Worm (Caenorhabditis elegans) whole organism, young adult: ENCODE results near the gene nhr-138.

Experiments used
- B0019.2 ChIP-seq: fragments of 200-800 bp; sonication (Bioruptor generic); conservative IDR thresholded peaks from 2 replicates; pipeline ENCODE4 v1.3.6; 2022; ENCODE audit warnings: missing genetic modification reagents, missing genetic modification characterization, missing compliant biosample characterization
- B0336.3 ChIP-seq: fragments of 200-800 bp; sonication (Bioruptor generic); IDR thresholded peaks from 2 replicates; pipeline ENCODE4 v1.3.6; 2022; ENCODE audit warnings: missing genetic modification characterization, missing compliant biosample characterization
- D2030.7 ChIP-seq: fragments of 200-800 bp; sonication (Bioruptor generic); IDR thresholded peaks from 2 replicates; pipeline ENCODE4 v1.3.6; 2022; ENCODE audit warnings: missing genetic modification reagents, missing genetic modification characterization, missing compliant biosample characterization
- F10E7.11 ChIP-seq: sonication (generic microtip); optimal IDR thresholded peaks from 2 replicates; lab custom pipeline; 2017; ENCODE audit warnings: mild to moderate bottlenecking, missing genetic modification characterization, moderate library complexity, missing compliant biosample characterization
- F39B2.1 ChIP-seq: fragments of 200-800 bp; sonication (Bioruptor generic); IDR thresholded peaks from 2 replicates; pipeline ENCODE4 v1.3.6; 2022; ENCODE audit warnings: missing genetic modification reagents, missing genetic modification characterization, missing compliant biosample characterization
- F57A8.1 ChIP-seq: fragments of 200-800 bp; sonication (Bioruptor generic); optimal IDR thresholded peaks from 2 replicates; lab custom pipeline; 2018; ENCODE audit warnings: mild to moderate bottlenecking, missing genetic modification characterization, moderate library complexity, missing compliant biosample characterization
- F57C9.4 ChIP-seq: sonication (generic microtip); optimal IDR thresholded peaks from 2 replicates; lab custom pipeline; 2017; ENCODE audit warnings: mild to moderate bottlenecking, missing genetic modification characterization, missing compliant biosample characterization
- Y53G8AR.9 ChIP-seq: fragments of 200-800 bp; sonication (Bioruptor generic); conservative IDR thresholded peaks from 2 replicates; pipeline ENCODE4 v1.3.6; 2022; ENCODE audit warnings: missing genetic modification reagents, missing genetic modification characterization, missing compliant biosample characterization
- Y79H2A.3 ChIP-seq: fragments of 200-800 bp; sonication (Bioruptor generic); conservative IDR thresholded peaks from 2 replicates; pipeline ENCODE4 v1.3.6; 2022; ENCODE audit warnings: missing genetic modification reagents, missing genetic modification characterization, missing compliant biosample characterization
- akir-1 ChIP-seq: fragments of 200-800 bp; sonication (Bioruptor generic); optimal IDR thresholded peaks from 2 replicates; lab custom pipeline; 2018; ENCODE audit warnings: mild to moderate bottlenecking, missing genetic modification characterization, moderate library complexity, missing compliant biosample characterization
- athp-1 ChIP-seq: sonication (generic microtip); optimal IDR thresholded peaks from 2 replicates; lab custom pipeline; 2017; ENCODE audit warnings: mild to moderate bottlenecking, missing genetic modification characterization, missing compliant biosample characterization
- attf-5 ChIP-seq: fragments of 200-800 bp; sonication (Bioruptor generic); optimal IDR thresholded peaks from 2 replicates; lab custom pipeline; 2018; ENCODE audit warnings: mild to moderate bottlenecking, missing genetic modification characterization, missing compliant biosample characterization
- bed-1 ChIP-seq: fragments of 200-800 bp; sonication (Bioruptor generic); IDR thresholded peaks from 2 replicates; pipeline ENCODE4 v1.3.6; 2022; ENCODE audit warnings: missing genetic modification reagents, missing genetic modification characterization, missing compliant biosample characterization
- ceh-40 ChIP-seq: fragments of 200-800 bp; sonication (Bioruptor generic); IDR thresholded peaks from 2 replicates; pipeline ENCODE4 v1.3.6; 2022; ENCODE audit warnings: missing genetic modification characterization, missing compliant biosample characterization
- ceh-91 ChIP-seq: fragments of 200-800 bp; sonication (Bioruptor generic); IDR thresholded peaks from 2 replicates; pipeline ENCODE4 v1.3.6; 2022; ENCODE audit warnings: missing genetic modification reagents, missing genetic modification characterization, missing compliant biosample characterization
- dox-1 ChIP-seq: fragments of 200-800 bp; sonication (Bioruptor generic); IDR thresholded peaks from 2 replicates; pipeline ENCODE4 v1.3.6; 2022; ENCODE audit warnings: missing genetic modification reagents, missing genetic modification characterization, missing compliant biosample characterization
- hlh-12 ChIP-seq: sonication (generic microtip); optimal IDR thresholded peaks from 2 replicates; lab custom pipeline; 2016; ENCODE audit warnings: missing genetic modification characterization, missing compliant biosample characterization
- hlh-26 ChIP-seq: fragments of 200-800 bp; sonication (Bioruptor generic); conservative IDR thresholded peaks from 2 replicates; pipeline ENCODE4 v1.3.6; 2022; ENCODE audit warnings: missing genetic modification reagents, missing genetic modification characterization, missing compliant biosample characterization
- hmg-1.2 ChIP-seq: fragments of 200-800 bp; sonication (Bioruptor generic); IDR thresholded peaks from 2 replicates; pipeline ENCODE4 v1.3.6; 2022; ENCODE audit warnings: missing genetic modification reagents, missing genetic modification characterization, missing compliant biosample characterization
- hmg-20 ChIP-seq: fragments of 200-800 bp; sonication (Bioruptor generic); IDR thresholded peaks from 2 replicates; pipeline ENCODE4 v1.3.6; 2022; ENCODE audit warnings: missing genetic modification reagents, missing genetic modification characterization, missing compliant biosample characterization
- hsf-1 ChIP-seq: fragments of 200-800 bp; sonication (Bioruptor generic); IDR thresholded peaks from 2 replicates; pipeline ENCODE4 v1.3.6; 2022; ENCODE audit warnings: missing genetic modification reagents, missing genetic modification characterization, missing compliant biosample characterization
- lin-26 ChIP-seq: fragments of 200-800 bp; sonication (Bioruptor generic); IDR thresholded peaks from 2 replicates; pipeline ENCODE4 v1.3.6; 2022; ENCODE audit warnings: missing genetic modification reagents, missing genetic modification characterization, missing compliant biosample characterization
- lin-35 ChIP-seq, 3 experiments: fragments of 150-350 bp in 2 of 3; sonication (generic microtip) in 1 of 3; optimal IDR thresholded peaks; 2 replicates each; lab custom pipeline; 2014 to 2018; ENCODE audit warnings: missing biosample characterization in 3 of 3, missing genetic modification characterization in 3 of 3, missing genetic modification reagents in 3 of 3
- lin-40 ChIP-seq: sonication (generic microtip); optimal IDR thresholded peaks from 2 replicates; lab custom pipeline; 2016; ENCODE audit warnings: missing genetic modification characterization, mild to moderate bottlenecking, missing compliant biosample characterization, missing genotype, missing genetic modification reagents
- madf-10 ChIP-seq: sonication (generic microtip); optimal IDR thresholded peaks from 2 replicates; lab custom pipeline; 2016; ENCODE audit warnings: mild to moderate bottlenecking, missing genetic modification characterization, missing compliant biosample characterization
- madf-3 ChIP-seq: fragments of 200-800 bp; sonication (Bioruptor generic); IDR thresholded peaks from 2 replicates; pipeline ENCODE4 v1.3.6; 2022; ENCODE audit warnings: missing genetic modification reagents, missing genetic modification characterization, missing compliant biosample characterization
- madf-8 ChIP-seq: fragments of 200-800 bp; sonication (Bioruptor generic); conservative IDR thresholded peaks from 2 replicates; pipeline ENCODE4 v1.3.6; 2022; ENCODE audit warnings: missing genetic modification reagents, missing genetic modification characterization, missing compliant biosample characterization
- mel-28 ChIP-seq: sonication (generic microtip); optimal IDR thresholded peaks from 2 replicates; lab custom pipeline; 2016; ENCODE audit warnings: borderline replicate concordance, mild to moderate bottlenecking, missing genetic modification characterization, missing compliant biosample characterization
- nhr-120 ChIP-seq: fragments of 200-800 bp; sonication (Bioruptor generic); IDR thresholded peaks from 2 replicates; pipeline ENCODE4 v1.3.6; 2022; ENCODE audit warnings: missing genetic modification characterization, missing compliant biosample characterization
- nhr-80 ChIP-seq: sonication (generic microtip); optimal IDR thresholded peaks from 2 replicates; lab custom pipeline; 2016; ENCODE audit warnings: missing genetic modification characterization, missing compliant biosample characterization
- nhr-90 ChIP-seq: sonication (generic microtip); optimal IDR thresholded peaks from 2 replicates; lab custom pipeline; 2016; ENCODE audit warnings: missing genotype, mild to moderate bottlenecking, missing genetic modification characterization, missing compliant biosample characterization
- sdz-38 ChIP-seq: sonication (generic microtip); optimal IDR thresholded peaks from 2 replicates; lab custom pipeline; 2016; ENCODE audit warnings: missing genotype, missing genetic modification characterization, missing compliant biosample characterization
- snpc-1.1 ChIP-seq: sonication (generic microtip); optimal IDR thresholded peaks from 2 replicates; lab custom pipeline; 2017; ENCODE audit warnings: missing genetic modification characterization, mild to moderate bottlenecking, missing compliant biosample characterization, antibody characterized with exemption, moderate library complexity, missing genotype, missing genetic modification reagents; ENCODE audit not compliant: insufficient read depth
- snpc-1.3 ChIP-seq: sonication (generic microtip); optimal IDR thresholded peaks from 2 replicates; lab custom pipeline; 2017; ENCODE audit warnings: missing genetic modification characterization, mild to moderate bottlenecking, missing compliant biosample characterization, antibody characterized with exemption, moderate library complexity, missing genotype, missing genetic modification reagents; ENCODE audit not compliant: insufficient read depth
- sptf-2 ChIP-seq: fragments of 200-800 bp; sonication (Bioruptor generic); optimal IDR thresholded peaks from 2 replicates; lab custom pipeline; 2018; ENCODE audit warnings: mild to moderate bottlenecking, missing genetic modification characterization, missing compliant biosample characterization
- tbx-9 ChIP-seq: sonication (generic microtip); optimal IDR thresholded peaks from 2 replicates; lab custom pipeline; 2016; ENCODE audit warnings: borderline replicate concordance, missing genetic modification characterization, inconsistent platforms, missing compliant biosample characterization
- tlf-1 ChIP-seq: fragments of 200-800 bp; sonication (Bioruptor generic); optimal IDR thresholded peaks from 2 replicates; lab custom pipeline; 2018; ENCODE audit warnings: mild to moderate bottlenecking, missing genetic modification characterization, missing compliant biosample characterization
- unc-62 ChIP-seq: fragments of 150-350 bp; optimal IDR thresholded peaks from 2 replicates; lab custom pipeline; 2014; ENCODE audit warnings: missing biosample characterization, missing genetic modification reagents, missing genetic modification characterization
- xnd-1 ChIP-seq: sonication (generic microtip); optimal IDR thresholded peaks from 2 replicates; lab custom pipeline; 2016; ENCODE audit warnings: missing genotype, missing genetic modification reagents, missing genetic modification characterization, missing compliant biosample characterization
- zim-3 ChIP-seq: sonication (generic microtip); optimal IDR thresholded peaks from 2 replicates; lab custom pipeline; 2017; ENCODE audit warnings: mild to moderate bottlenecking, missing genetic modification characterization, moderate library complexity, missing compliant biosample characterization
- ztf-18 ChIP-seq: sonication (generic microtip); optimal IDR thresholded peaks from 2 replicates; lab custom pipeline; 2016; ENCODE audit warnings: missing genotype, mild to moderate bottlenecking, missing genetic modification characterization, missing compliant biosample characterization
- ztf-22 ChIP-seq: fragments of 200-800 bp; sonication (Bioruptor generic); optimal IDR thresholded peaks from 2 replicates; lab custom pipeline; 2018; ENCODE audit warnings: mild to moderate bottlenecking, missing genetic modification characterization, moderate library complexity, missing compliant biosample characterization
- ztf-25 ChIP-seq: fragments of 200-800 bp; sonication (Bioruptor generic); IDR thresholded peaks from 2 replicates; pipeline ENCODE4 v1.3.6; 2022; ENCODE audit warnings: missing genetic modification reagents, missing genetic modification characterization, missing compliant biosample characterization

nhr-138 gene

ce11 chrIV:9737204-9737790 is 12.2 kb downstream of the nhr-138 start, which contains the start of gene cka-1:
Gene cka-1, minus strand, starts transcription at chrIV:9737621.
- TF ChIP-seq B0019.2 (GFP tag; lab: Robert Waterston, UW) (no peak), sdz-38 (no peak), hmg-1.2 (GFP tag; lab: Robert Waterston, UW) (peak; percentile 46; the same call in 1 of the 2 replicates), ztf-25 (GFP tag; lab: Robert Waterston, UW) (no peak), ceh-40 (GFP tag; lab: Robert Waterston, UW) (no peak), nhr-80 (tag; lab: Kevin White, UChicago) (peak; percentile 51), snpc-1.3 (tag; lab: Kevin White, UChicago) (no peak), attf-5 (GFP tag; lab: Kevin White, UChicago) (peak; percentile 2), nhr-90 (tag; lab: Kevin White, UChicago) (no peak), dox-1 (GFP tag; lab: Robert Waterston, UW) (no peak), akir-1 (GFP tag; lab: Kevin White, UChicago) (no peak)

ce11 chrIV:9738194-9738593 is 13.1 kb downstream of the nhr-138 start, which contains the start of gene C28D4.10:
Gene C28D4.10, plus strand, starts transcription at chrIV:9738494.
- TF ChIP-seq lin-40 (tag; lab: Kevin White, UChicago) (no peak), zim-3 (tag; lab: Kevin White, UChicago) (no peak), madf-10 (tag; lab: Kevin White, UChicago) (no peak), bed-1 (GFP tag; lab: Robert Waterston, UW) (no peak), ceh-40 (GFP tag; lab: Robert Waterston, UW) (no peak), F57A8.1 (GFP tag; lab: Kevin White, UChicago) (no peak)

ce11 chrIV:9739001-9739400 is 13.9 kb downstream of the nhr-138 start:
- TF ChIP-seq hlh-26 (GFP tag; lab: Robert Waterston, UW) (no peak), ztf-22 (GFP tag; lab: Kevin White, UChicago) (no peak), B0336.3 (GFP tag; lab: Robert Waterston, UW) (peak; percentile 93), lin-35 (GFP tag; optimal IDR thresholded peaks at IDR 0.05; lab: Kevin White, UChicago) (no peak), mel-28 (tag; lab: Kevin White, UChicago) (no peak), ztf-18 (tag; lab: Kevin White, UChicago) (no peak), akir-1 (GFP tag; lab: Kevin White, UChicago) (no peak), F10E7.11 (tag; lab: Kevin White, UChicago) (no peak), hmg-20 (GFP tag; lab: Robert Waterston, UW) (no peak; the same call in 1 of the 2 replicates), ceh-91 (GFP tag; lab: Robert Waterston, UW) (no peak), lin-26 (GFP tag; lab: Robert Waterston, UW) (no peak; the same call in 1 of the 2 replicates), tbx-9 (tag; lab: Kevin White, UChicago) (peak; percentile 48), snpc-1.1 (no peak), F57C9.4 (tag; lab: Kevin White, UChicago) (no peak), unc-62 (no peak), xnd-1 (tag; lab: Kevin White, UChicago) (peak; percentile 43), hsf-1 (peak; percentile 66; the same call in 1 of the 2 replicates), F39B2.1 (GFP tag; lab: Robert Waterston, UW) (0 out of 2 replicates have a peak, but pooled peaks have one; percentile 34), nhr-90 (tag; lab: Kevin White, UChicago) (no peak), sptf-2 (GFP tag; lab: Kevin White, UChicago) (no peak), madf-8 (GFP tag; lab: Robert Waterston, UW) (no peak), athp-1 (tag; lab: Kevin White, UChicago) (no peak), hlh-12 (tag; lab: Kevin White, UChicago) (no peak), tlf-1 (GFP tag; lab: Kevin White, UChicago) (peak; percentile 59), madf-3 (peak; percentile 5; the same call in 1 of the 2 replicates), D2030.7 (GFP tag; lab: Robert Waterston, UW) (peak; percentile 45), Y53G8AR.9 (GFP tag; lab: Robert Waterston, UW) (0 out of 2 replicates have a peak, but pooled peaks have one; percentile 65), nhr-120 (GFP tag; lab: Robert Waterston, UW) (no peak), snpc-1.3 (tag; lab: Kevin White, UChicago) (no peak), Y79H2A.3 (GFP tag; lab: Robert Waterston, UW) (0 out of 2 replicates have a peak, but pooled peaks have one; percentile 49)
